Worm (Caenorhabditis elegans): ENCODE data around the gene hse-5.

The hse-5 gene

ce11 chrIII:4390421-4390820, 45.3 kb downstream of the hse-5 start:
- TF ChIP-seq hsf-1 (GFP tag; IDR thresholded peaks at IDR 0.05), result no peak
- TF ChIP-seq hrde-1 (tag; optimal IDR thresholded peaks at IDR 0.05; ENCODE audit: borderline replicate concordance), result no peak
- TF ChIP-seq F10E7.11 (tag; optimal IDR thresholded peaks at IDR 0.05), result no peak
- TF ChIP-seq lag-1 (GFP tag; IDR thresholded peaks at IDR 0.05), result no peak
- no peak for TF ChIP-seq ets-4 (GFP tag; optimal IDR thresholded peaks at IDR 0.05)
- TF ChIP-seq bed-2 (GFP tag; IDR thresholded peaks at IDR 0.05), result no peak
- TF ChIP-seq lin-40 (tag; optimal IDR thresholded peaks at IDR 0.05), result no peak
- no peak for TF ChIP-seq egl-18 (GFP tag; IDR thresholded peaks at IDR 0.05)
- TF ChIP-seq tbp1 (GFP tag; optimal IDR thresholded peaks at IDR 0.05), result no peak
- TF ChIP-seq hmg-1.2 (GFP tag; IDR thresholded peaks at IDR 0.05), result no peak
- no peak for TF ChIP-seq dpl-1 (GFP tag; optimal IDR thresholded peaks at IDR 0.05)
- TF ChIP-seq snpc-3.4 (tag; optimal IDR thresholded peaks at IDR 0.05), result no peak
- TF ChIP-seq zim-3 (tag; optimal IDR thresholded peaks at IDR 0.05), result no peak
- no peak for TF ChIP-seq mes-4 (tag; optimal IDR thresholded peaks at IDR 0.05)
- TF ChIP-seq B0035.1 (tag; optimal IDR thresholded peaks at IDR 0.05), result no peak
- TF ChIP-seq Y56A3A.18 (GFP tag; IDR thresholded peaks at IDR 0.05), result no peak
- TF ChIP-seq lsl-1 (GFP tag; optimal IDR thresholded peaks at IDR 0.05), result no peak

- TF ChIP-seq pbrm-1 (GFP tag; IDR thresholded peaks at IDR 0.05) (no peak), akir-1 (GFP tag; optimal IDR thresholded peaks at IDR 0.05) (no peak), ztf-25 (GFP tag; IDR thresholded peaks at IDR 0.05) (no peak), hlh-12 (tag; optimal IDR thresholded peaks at IDR 0.05) (no peak), sptf-2 (GFP tag; optimal IDR thresholded peaks at IDR 0.05) (no peak), nhr-80 (tag; optimal IDR thresholded peaks at IDR 0.05) (no peak), cebp-2 (GFP tag; IDR thresholded peaks at IDR 0.05) (no peak), K11D2.4 (GFP tag; IDR thresholded peaks at IDR 0.05) (no peak)
Observed at ce11 chrIII:4391319-4391718, 46.2 kb downstream of the hse-5 start.

- TF ChIP-seq lin-40 (tag; optimal IDR thresholded peaks at IDR 0.05) (no peak), T07F8.4 (tag; optimal IDR thresholded peaks at IDR 0.05) (no peak), repo-1 (tag; optimal IDR thresholded peaks at IDR 0.05) (no peak), C06A6.2 (GFP tag; conservative IDR thresholded peaks at IDR 0.05) (no peak), B0019.2 (GFP tag; conservative IDR thresholded peaks at IDR 0.05) (no peak), sea-2 (GFP tag; IDR thresholded peaks at IDR 0.05) (no peak), hmg-20 (GFP tag; IDR thresholded peaks at IDR 0.05) (no peak), gei-17 (GFP tag; optimal IDR thresholded peaks at IDR 0.05) (no peak), tlf-1 (GFP tag; optimal IDR thresholded peaks at IDR 0.05) (no peak), F55B11.4 (tag; optimal IDR thresholded peaks at IDR 0.05; ENCODE audit: borderline replicate concordance, insufficient read depth) (no peak), Y95B8A.8 (GFP tag; IDR thresholded peaks at IDR 0.05) (no peak), ceh-27 (GFP tag; optimal IDR thresholded peaks at IDR 0.05) (no peak), B0035.1 (tag; optimal IDR thresholded peaks at IDR 0.05) (no peak), mcd-1 (GFP tag; IDR thresholded peaks at IDR 0.05) (no peak)
Observed at ce11 chrIII:4391938-4392337, 46.8 kb downstream of the hse-5 start.

DNA sequence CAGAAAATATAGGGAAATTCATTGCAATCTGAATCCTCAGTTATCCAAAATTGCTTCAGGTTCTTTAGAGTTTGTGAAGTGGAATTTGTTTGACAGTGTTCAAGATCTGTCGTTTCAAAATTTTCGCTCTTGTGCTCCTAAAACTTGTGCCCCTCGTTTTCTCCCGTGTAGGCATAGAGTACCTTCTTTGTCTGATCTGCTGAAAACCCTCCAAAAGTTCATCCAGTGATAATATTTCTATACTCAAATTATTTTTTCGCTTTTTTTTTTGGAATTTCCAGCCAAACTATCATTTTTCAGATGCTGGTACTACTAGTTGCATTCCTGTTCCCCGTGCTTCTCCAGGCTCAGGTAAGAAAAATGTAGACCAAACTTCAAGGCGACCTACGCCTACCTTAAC, 49.4 kb downstream of the hse-5 start, which contains the start of gene R07E5.4:
Gene R07E5.4, plus strand, starts transcription at position 301 of the 400 bp plus-strand sequence.
- TF ChIP-seq lsl-1 (GFP tag; optimal IDR thresholded peaks at IDR 0.05), result no peak
- TF ChIP-seq xnd-1 (tag; optimal IDR thresholded peaks at IDR 0.05), result no peak
- TF ChIP-seq dox-1 (GFP tag; IDR thresholded peaks at IDR 0.05), result no peak
- no peak for TF ChIP-seq somi-1 (GFP tag; optimal IDR thresholded peaks at IDR 0.05)
- no peak for TF ChIP-seq F57A8.1 (GFP tag; optimal IDR thresholded peaks at IDR 0.05)
- no peak for TF ChIP-seq efl-1 (GFP tag; optimal IDR thresholded peaks at IDR 0.05)
- no peak for TF ChIP-seq attf-5 (GFP tag; optimal IDR thresholded peaks at IDR 0.05)
